Fruit fly (Drosophila melanogaster) whole organism, adult: ENCODE measurements around the gene CG34435.

Experiments
- CG12768 ChIP-seq: fragments of 200-800 bp; sonication (Bioruptor generic); optimal IDR thresholded peaks from 2 replicates; lab custom pipeline; 2017; ENCODE audit warnings: missing biosample characterization, missing genetic modification characterization, mild to moderate bottlenecking, moderate library complexity, missing genetic modification reagents
- CG14711 ChIP-seq: fragments of 200-800 bp; sonication (Bioruptor generic); optimal IDR thresholded peaks from 2 replicates; lab custom pipeline; 2018; ENCODE audit warnings: missing biosample characterization, mild to moderate bottlenecking, missing genetic modification characterization, moderate library complexity
- CG1620 ChIP-seq: fragments of 200-800 bp; sonication (Bioruptor generic); optimal IDR thresholded peaks from 2 replicates; lab custom pipeline; 2016; ENCODE audit warnings: missing biosample characterization, missing genetic modification characterization
- Crg-1 ChIP-seq: fragments of 200-800 bp; sonication (Bioruptor generic); optimal IDR thresholded peaks from 2 replicates; lab custom pipeline; 2016; ENCODE audit warnings: missing biosample characterization, missing genetic modification characterization
- cnc ChIP-seq, 2 experiments: fragments of >200 bp; optimal IDR thresholded peaks; 2 replicates each; lab custom pipeline; 2017
- pad ChIP-seq: fragments of 200-800 bp; sonication (Bioruptor generic); optimal IDR thresholded peaks from 3 replicates; lab custom pipeline; 2017; ENCODE audit warnings: missing biosample characterization, missing genetic modification characterization, mild to moderate bottlenecking, moderate library complexity, missing genetic modification reagents

dm6 chrX:5621893-5622803 is 7.9 kb upstream of the CG34435 start, which contains the start of the genes Mlc-c and Pop1:
- TF ChIP-seq CG14711 (tag; lab: Kevin White, UChicago) (no peak), CG12768 (no peak), cnc (optimal IDR thresholded peaks at IDR 0.05; lab: Kevin White, UChicago) (no peak), pad (no peak), Crg-1 (GFP tag; lab: Kevin White, UChicago) (no peak), CG1620 (GFP tag; lab: Kevin White, UChicago) (no peak)
